Worm (Caenorhabditis elegans) whole organism, L3 larva: Measurements from ENCODE around the gene tam-1.

ENCODE experiments used
- aly-2 ChIP-seq: fragments of 150-350 bp; optimal IDR thresholded peaks from 2 replicates; lab custom pipeline; 2014; ENCODE audit warnings: missing biosample characterization, missing genetic modification characterization
- ama-1 ChIP-seq: fragments of 150-350 bp; optimal IDR thresholded peaks from 2 replicates; lab custom pipeline; 2018
- ceh-82 ChIP-seq: fragments of 150-350 bp; optimal IDR thresholded peaks from 2 replicates; lab custom pipeline; 2014; ENCODE audit warnings: missing biosample characterization, missing genetic modification characterization
- egl-27 ChIP-seq: sonication (generic microtip); optimal IDR thresholded peaks from 4 replicates; lab custom pipeline; 2017; ENCODE audit warnings: missing biosample characterization, missing genetic modification reagents, missing genetic modification characterization
- fkh-10 ChIP-seq: sonication (generic microtip); optimal IDR thresholded peaks from 2 replicates; lab custom pipeline; 2017; ENCODE audit warnings: missing biosample characterization, missing genetic modification reagents, missing genetic modification characterization
- nhr-11 ChIP-seq: fragments of 150-350 bp; optimal IDR thresholded peaks from 2 replicates; lab custom pipeline; 2014; ENCODE audit warnings: missing biosample characterization, missing genetic modification characterization
- nhr-25 ChIP-seq: sonication (generic microtip); optimal IDR thresholded peaks from 2 replicates; lab custom pipeline; 2017; ENCODE audit warnings: missing biosample characterization, missing genetic modification characterization
- nhr-77 ChIP-seq: fragments of 150-350 bp; optimal IDR thresholded peaks from 2 replicates; lab custom pipeline; 2014; ENCODE audit warnings: missing biosample characterization, missing genetic modification characterization
- pha-4 ChIP-seq: fragments of 150-350 bp; optimal IDR thresholded peaks from 2 replicates; lab custom pipeline; 2014; ENCODE audit warnings: missing biosample characterization, missing genetic modification reagents, missing genetic modification characterization
- unc-39 ChIP-seq: sonication (generic microtip); optimal IDR thresholded peaks from 4 replicates; lab custom pipeline; 2017; ENCODE audit warnings: missing biosample characterization, missing genetic modification characterization

ce11 chrV:4969503-4969902, 6.6 kb upstream of the tam-1 start:
- TF ChIP-seq nhr-11 = no peak
- no peak for TF ChIP-seq unc-39 (tag; lab: Kevin White, UChicago)
- TF ChIP-seq fkh-10 (GFP tag; lab: Kevin White, UChicago) = no peak
- no peak for TF ChIP-seq aly-2 (tag; lab: Kevin White, UChicago)
- TF ChIP-seq nhr-77 (tag; lab: Kevin White, UChicago) = no peak
- TF ChIP-seq ceh-82 (tag; lab: Kevin White, UChicago) = no peak
- no peak for TF ChIP-seq ama-1 (lab: Kevin White, UChicago)
- TF ChIP-seq nhr-25 (tag; lab: Kevin White, UChicago) = no peak
- peak; percentile 87 for TF ChIP-seq pha-4 (tag; lab: Kevin White, UChicago)
- TF ChIP-seq egl-27 (tag; lab: Kevin White, UChicago) = no peak
